Fruit fly (Drosophila melanogaster) whole organism, prepupa: ENCODE results near the gene Trs20.

ENCODE experiments used
- Blimp-1 ChIP-seq: fragments of 200-800 bp; sonication (Bioruptor generic); optimal IDR thresholded peaks from 3 replicates; lab custom pipeline; 2017; ENCODE audit warnings: missing biosample characterization, missing genetic modification characterization, mild to moderate bottlenecking, moderate library complexity, missing genetic modification reagents
- Sox14 ChIP-seq: fragments of 200-800 bp; sonication (Bioruptor generic); optimal IDR thresholded peaks from 3 replicates; lab custom pipeline; 2016; ENCODE audit warnings: missing biosample characterization, missing genetic modification characterization

- TF ChIP-seq Sox14 (GFP tag; lab: Kevin White, UChicago) (peak; percentile 64), Blimp-1 (GFP tag; lab: Kevin White, UChicago) (peak; percentile 30)
Measured at dm6 chr3L:16172809-16173276, 41.4 kb upstream of the Trs20 start.
